Fruit fly (Drosophila melanogaster): ENCODE data around the gene Tom40.
A peak's percentile ranks its signal among the peaks of the same experiment; 100 is the strongest.

dm6 chrX:7691221-7691914 lies 45.3 kb upstream of the Tom40 start:
- TF ChIP-seq CG1620 (GFP tag; optimal IDR thresholded peaks at IDR 0.05) (peak; percentile 34), CG33017 (tag; optimal IDR thresholded peaks at IDR 0.05) (no peak), CG12768 (GFP tag; optimal IDR thresholded peaks at IDR 0.05) (peak; percentile 29), CG11617 (GFP tag; optimal IDR thresholded peaks at IDR 0.05) (no peak), kay (GFP tag; ENCODE audit: borderline replicate concordance) (no peak), toe (GFP tag; optimal IDR thresholded peaks at IDR 0.05) (no peak), bab1 (GFP tag; optimal IDR thresholded peaks at IDR 0.05) (peak; percentile 91), CG5204 (GFP tag; optimal IDR thresholded peaks at IDR 0.05) (no peak), Clk (GFP tag; optimal IDR thresholded peaks at IDR 0.05) (no peak), Hr96 (GFP tag; optimal IDR thresholded peaks at IDR 0.05) (no peak)
